Fruit fly (Drosophila melanogaster) whole organism: ENCODE data around the gene nompB.

Source experiments
- EcR ChIP-seq, 2 experiments: fragments of >200 bp; optimal IDR thresholded peaks; 2 replicates each; lab custom pipeline; 2017; ENCODE audit warnings: missing biosample characterization in 2 of 2, missing genetic modification characterization in 2 of 2, missing genetic modification reagents in 2 of 2
- pan ChIP-seq: fragments of >200 bp; optimal IDR thresholded peaks from 2 replicates; lab custom pipeline; 2017
- psq ChIP-seq: fragments of >200 bp; optimal IDR thresholded peaks from 2 replicates; lab custom pipeline; 2017
- usp ChIP-seq: fragments of >200 bp; optimal IDR thresholded peaks from 2 replicates; lab custom pipeline; 2017; ENCODE audit warnings: missing biosample characterization, missing genetic modification characterization, mixed read lengths

DNA sequence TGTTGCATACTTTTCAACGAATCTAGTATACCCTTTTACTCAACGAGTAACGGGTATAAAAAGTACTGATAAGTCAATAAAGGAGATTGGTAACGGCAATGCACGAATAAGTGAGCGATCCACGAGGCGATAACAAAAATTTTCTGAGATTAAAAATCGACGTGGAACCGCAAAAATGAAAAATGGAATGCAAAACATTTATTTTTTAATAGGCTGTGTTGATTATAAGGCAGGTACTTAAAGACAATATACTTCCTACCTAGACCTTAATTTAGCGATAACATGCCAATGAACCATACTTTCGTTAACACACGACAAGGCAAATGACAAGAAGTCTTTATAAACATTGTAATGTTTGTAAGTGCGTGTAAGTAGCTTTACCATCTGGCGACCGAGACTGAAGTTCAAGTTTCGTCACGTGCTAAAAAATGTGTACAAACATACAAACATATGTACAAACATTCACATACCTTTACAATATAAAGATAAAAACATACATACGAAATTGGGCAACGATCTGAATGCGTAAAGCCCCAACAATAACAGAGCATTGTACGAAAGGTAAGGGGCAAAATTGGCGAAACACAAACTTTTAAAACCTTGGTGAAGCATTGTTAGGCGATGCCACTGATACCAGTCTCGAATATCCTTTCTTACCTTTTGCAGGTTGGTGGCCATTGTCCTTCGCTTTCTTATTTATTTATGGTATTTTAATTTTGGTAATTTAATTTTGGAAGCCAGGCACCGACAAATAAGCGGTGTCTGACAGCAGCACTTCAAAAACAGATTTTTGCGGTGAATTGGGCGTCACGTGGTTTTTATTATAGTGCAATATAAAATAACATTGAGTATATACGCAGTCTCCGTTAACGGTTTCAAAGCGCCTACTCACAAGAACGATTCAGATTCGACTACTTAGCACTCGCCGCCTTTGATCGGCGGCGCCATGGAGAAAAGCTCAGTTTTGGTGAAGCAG lies 33.8 kb upstream of the nompB start:
- no peak for TF ChIP-seq usp (GFP tag; lab: Kevin White, UChicago)
- TF ChIP-seq EcR (GFP tag; optimal IDR thresholded peaks at IDR 0.05; lab: Kevin White, UChicago) = no peak
- TF ChIP-seq psq (lab: Kevin White, UChicago) = no peak
- TF ChIP-seq pan = no peak
